Worm (Caenorhabditis elegans): Measurements from ENCODE around the gene cln-3.3.

- TF ChIP-seq ztf-11 (tag; optimal IDR thresholded peaks at IDR 0.05): no peak
- TF ChIP-seq pqm-1 (tag; optimal IDR thresholded peaks at IDR 0.05): no peak
- no peak for TF ChIP-seq nhr-71 (tag; optimal IDR thresholded peaks at IDR 0.05)
- TF ChIP-seq nhr-11 (tag; optimal IDR thresholded peaks at IDR 0.05): no peak
- no peak for TF ChIP-seq egl-27 (tag; optimal IDR thresholded peaks at IDR 0.05)
- TF ChIP-seq elt-2 (tag; optimal IDR thresholded peaks at IDR 0.05): no peak
- TF ChIP-seq fkh-8 (tag; optimal IDR thresholded peaks at IDR 0.05): no peak
- no peak for TF ChIP-seq nhr-19 (GFP tag; conservative IDR thresholded peaks at IDR 0.05)
- TF ChIP-seq aha-1 (tag; optimal IDR thresholded peaks at IDR 0.05): no peak
- no peak for TF ChIP-seq lin-39 (tag; optimal IDR thresholded peaks at IDR 0.05)
- no peak for TF ChIP-seq unc-130 (tag; optimal IDR thresholded peaks at IDR 0.05)
- TF ChIP-seq snpc-4 (tag; optimal IDR thresholded peaks at IDR 0.05): no peak
- TF ChIP-seq ztf-4 (tag; optimal IDR thresholded peaks at IDR 0.05): no peak
- TF ChIP-seq swsn-7 (tag; optimal IDR thresholded peaks at IDR 0.05): no peak
Measured at ce11 chrV:8668224-8668623, 14.6 kb upstream of the cln-3.3 start.

Measured in whole organism, L1 larva.